Worm (Caenorhabditis elegans) whole organism, L4 larva: ENCODE data around the gene F01G10.10.

Experiments used
- Y105C5A.15 ChIP-seq: fragments of 200-800 bp; sonication (Bioruptor generic); IDR thresholded peaks from 2 replicates; pipeline ENCODE4 v1.3.6; 2022; ENCODE audit warnings: missing genetic modification characterization, missing compliant biosample characterization
- ZK337.2 ChIP-seq: fragments of 200-800 bp; sonication (Bioruptor generic); IDR thresholded peaks from 2 replicates; pipeline ENCODE4 v1.3.6; 2022; ENCODE audit warnings: missing genetic modification reagents, missing genetic modification characterization, missing compliant biosample characterization
- attf-4 ChIP-seq: sonication (generic microtip); optimal IDR thresholded peaks from 3 replicates; lab custom pipeline; 2017; ENCODE audit warnings: missing biosample characterization, missing genetic modification characterization
- ceh-62 ChIP-seq: sonication (generic microtip); optimal IDR thresholded peaks from 2 replicates; lab custom pipeline; 2017; ENCODE audit warnings: missing biosample characterization, missing genetic modification characterization
- dpl-1 ChIP-seq: fragments of 150-350 bp; optimal IDR thresholded peaks from 2 replicates; lab custom pipeline; 2014; ENCODE audit warnings: missing biosample characterization, missing genetic modification reagents, missing genetic modification characterization
- egl-27 ChIP-seq: sonication (generic microtip); optimal IDR thresholded peaks from 3 replicates; lab custom pipeline; 2017; ENCODE audit warnings: missing biosample characterization, missing genetic modification reagents, missing genetic modification characterization
- fkh-10 ChIP-seq: fragments of 150-350 bp; optimal IDR thresholded peaks from 2 replicates; lab custom pipeline; 2014; ENCODE audit warnings: missing biosample characterization, missing genetic modification reagents, missing genetic modification characterization
- nhr-237 ChIP-seq: sonication (generic microtip); optimal IDR thresholded peaks from 2 replicates; lab custom pipeline; 2017; ENCODE audit warnings: missing biosample characterization, missing genetic modification characterization
- ztf-11 ChIP-seq: fragments of 150-350 bp; optimal IDR thresholded peaks from 2 replicates; lab custom pipeline; 2014; ENCODE audit warnings: missing biosample characterization, missing genetic modification characterization

- TF ChIP-seq ztf-11 (tag; lab: Kevin White, UChicago) = no peak
- TF ChIP-seq ZK337.2 (GFP tag; lab: Robert Waterston, UW) = no peak
- peak; percentile 5 for TF ChIP-seq dpl-1 (GFP tag; lab: Kevin White, UChicago)
- no peak for TF ChIP-seq nhr-237
- no peak for TF ChIP-seq Y105C5A.15 (GFP tag; lab: Robert Waterston, UW)
- TF ChIP-seq ceh-62 = no peak
- no peak for TF ChIP-seq egl-27 (tag; lab: Kevin White, UChicago)
- TF ChIP-seq attf-4 (tag; lab: Kevin White, UChicago) = no peak
- TF ChIP-seq fkh-10 (GFP tag; lab: Kevin White, UChicago) = no peak
Measured at ce11 chrIV:10245666-10246210, at the start of gene F01G10.10.
